Worm (Caenorhabditis elegans) whole organism, L4 larva: Measurements from ENCODE around the gene del-10.

Experiments
- fos-1 ChIP-seq: fragments of 150-350 bp; optimal IDR thresholded peaks from 2 replicates; lab custom pipeline; 2014; ENCODE audit warnings: missing biosample characterization, missing genetic modification characterization
- nhr-102 ChIP-seq: sonication (generic microtip); optimal IDR thresholded peaks from 2 replicates; lab custom pipeline; 2016; ENCODE audit warnings: mild to moderate bottlenecking, missing genetic modification characterization, moderate library complexity, missing compliant biosample characterization
- tra-1 ChIP-seq: fragments of 200-800 bp; sonication (Bioruptor generic); IDR thresholded peaks from 2 replicates; pipeline ENCODE4 v1.3.6; 2022; ENCODE audit warnings: missing genetic modification reagents, missing genetic modification characterization, missing compliant biosample characterization
- unc-62 ChIP-seq, 3 experiments: fragments of 150-350 bp in 1 of 3; sonication (generic microtip); optimal IDR thresholded peaks in 2 of 3; peaks in 1 of 3; 1 replicate in 1 of 3; 2 replicates in 2 of 3; lab custom pipeline; 2014 to 2017; ENCODE audit warnings: missing biosample characterization in 3 of 3, missing genetic modification characterization in 3 of 3, missing genetic modification reagents in 3 of 3, missing genotype in 1 of 3
- zag-1 ChIP-seq: fragments of 150-350 bp; optimal IDR thresholded peaks from 2 replicates; lab custom pipeline; 2014; ENCODE audit warnings: missing biosample characterization, missing genetic modification characterization

DNA sequence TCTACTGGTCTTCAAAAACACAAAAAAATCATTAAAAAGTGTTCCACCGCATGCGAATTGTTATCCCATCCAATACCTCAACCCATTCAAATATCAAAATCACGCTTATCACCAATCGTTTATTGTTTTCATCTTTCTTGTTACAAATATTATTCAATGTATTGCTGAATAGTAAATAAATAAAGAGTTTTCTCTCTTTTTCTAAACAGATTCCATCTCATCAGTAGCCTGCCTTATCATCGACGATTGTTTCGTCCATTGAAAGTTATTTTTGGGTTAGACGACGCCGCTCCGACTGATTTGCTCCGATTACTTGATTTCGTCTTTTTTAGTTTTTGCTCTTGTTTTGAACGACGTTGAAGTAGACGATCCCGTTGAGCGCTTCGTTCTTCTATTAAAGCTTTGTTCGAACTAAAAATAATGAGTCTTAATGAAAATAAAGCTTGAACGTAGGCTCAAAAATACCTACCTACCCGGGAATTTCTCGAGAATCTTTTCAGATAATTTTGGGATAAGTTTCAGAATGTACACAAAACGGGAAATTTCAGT lies 44.3 kb upstream of the del-10 start:
- TF ChIP-seq unc-62 (GFP tag; optimal IDR thresholded peaks at IDR 0.05 in 1 of 2; lab: Kevin White, UChicago) (peak in 1 of 2 experiments; percentile 10), unc-62 (tag; optimal IDR thresholded peaks at IDR 0.05; lab: Kevin White, UChicago) (no peak), fos-1 (tag; lab: Kevin White, UChicago) (no peak), nhr-102 (peak; percentile 52), zag-1 (no peak), tra-1 (GFP tag; lab: Robert Waterston, UW) (no peak)
